Worm (Caenorhabditis elegans) whole organism, L1 larva: ENCODE results near the gene nhr-38.
A peak's percentile ranks its signal among the peaks of the same experiment; 100 is the strongest.

Source experiments
- C04F5.9 ChIP-seq: sonication (generic microtip); optimal IDR thresholded peaks from 2 replicates; lab custom pipeline; 2016; ENCODE audit warnings: missing genetic modification characterization, missing compliant biosample characterization
- Y116A8C.19 ChIP-seq: sonication (generic microtip); optimal IDR thresholded peaks from 2 replicates; lab custom pipeline; 2016; ENCODE audit warnings: missing compliant biosample characterization, missing genetic modification characterization, borderline replicate concordance
- aha-1 ChIP-seq: fragments of 150-350 bp; optimal IDR thresholded peaks from 2 replicates; lab custom pipeline; 2014; ENCODE audit warnings: missing biosample characterization, missing genetic modification characterization
- aly-2 ChIP-seq: fragments of 150-350 bp; optimal IDR thresholded peaks from 2 replicates; lab custom pipeline; 2014; ENCODE audit warnings: missing biosample characterization, missing genetic modification characterization
- ceh-8 ChIP-seq: fragments of 200-800 bp; sonication (Bioruptor generic); optimal IDR thresholded peaks from 2 replicates; lab custom pipeline; 2018; ENCODE audit warnings: mild to moderate bottlenecking, missing genetic modification characterization, moderate library complexity, missing compliant biosample characterization
- ceh-82 ChIP-seq, 3 experiments: fragments of 150-350 bp in 1 of 3; sonication (generic microtip) in 2 of 3; optimal IDR thresholded peaks; 2 replicates each; lab custom pipeline; 2014 to 2017; ENCODE audit warnings: missing biosample characterization in 3 of 3, missing genetic modification characterization in 3 of 3
- ceh-90 ChIP-seq: sonication (generic microtip); optimal IDR thresholded peaks from 2 replicates; lab custom pipeline; 2016; ENCODE audit warnings: missing genetic modification characterization, missing compliant biosample characterization
- dpl-1 ChIP-seq, 3 experiments: fragments of 150-350 bp in 2 of 3; sonication (generic microtip) in 1 of 3; optimal IDR thresholded peaks; 2 replicates each; lab custom pipeline; 2014 to 2017; ENCODE audit warnings: missing biosample characterization in 3 of 3, missing genetic modification characterization in 3 of 3, missing genetic modification reagents in 3 of 3
- dsc-1 ChIP-seq: sonication (generic microtip); optimal IDR thresholded peaks from 2 replicates; lab custom pipeline; 2016; ENCODE audit warnings: mild to moderate bottlenecking, missing genetic modification characterization, missing compliant biosample characterization
- efl-3 ChIP-seq: fragments of 200-800 bp; sonication (Bioruptor generic); optimal IDR thresholded peaks from 2 replicates; lab custom pipeline; 2018; ENCODE audit warnings: mild to moderate bottlenecking, missing genetic modification characterization, missing compliant biosample characterization
- egl-13 ChIP-seq: sonication (generic microtip); optimal IDR thresholded peaks from 2 replicates; lab custom pipeline; 2016; ENCODE audit warnings: missing genotype, missing genetic modification reagents, missing genetic modification characterization, missing compliant biosample characterization
- elt-2 ChIP-seq: sonication (generic microtip); optimal IDR thresholded peaks from 2 replicates; lab custom pipeline; 2016; ENCODE audit warnings: missing genetic modification characterization, mild to moderate bottlenecking, inconsistent platforms, missing compliant biosample characterization, missing genetic modification reagents
- ets-5 ChIP-seq: fragments of 200-800 bp; sonication (Bioruptor generic); IDR thresholded peaks from 2 replicates; pipeline ENCODE4 v1.3.6; 2022; ENCODE audit warnings: missing genetic modification characterization, missing compliant biosample characterization
- fkh-8 ChIP-seq: sonication (generic microtip); optimal IDR thresholded peaks from 2 replicates; lab custom pipeline; 2016; ENCODE audit warnings: mild to moderate bottlenecking, missing genetic modification characterization, missing compliant biosample characterization
- fos-1 ChIP-seq: fragments of 150-350 bp; optimal IDR thresholded peaks from 2 replicates; lab custom pipeline; 2014; ENCODE audit warnings: missing biosample characterization, missing genetic modification characterization
- grh-1 ChIP-seq: fragments of 200-800 bp; sonication (Bioruptor generic); IDR thresholded peaks from 2 replicates; pipeline ENCODE4 v1.3.6; 2022; ENCODE audit warnings: missing genetic modification reagents, missing genetic modification characterization, missing compliant biosample characterization
- hlh-4 ChIP-seq: sonication (generic microtip); optimal IDR thresholded peaks from 2 replicates; lab custom pipeline; 2016; ENCODE audit warnings: mild to moderate bottlenecking, missing genetic modification characterization, missing compliant biosample characterization
- isw-1 ChIP-seq: fragments of 200-800 bp; sonication (Bioruptor generic); IDR thresholded peaks from 2 replicates; pipeline ENCODE4 v1.3.6; 2022; ENCODE audit warnings: missing genetic modification characterization, missing compliant biosample characterization
- jun-1 ChIP-seq: fragments of 150-350 bp; optimal IDR thresholded peaks from 2 replicates; lab custom pipeline; 2014; ENCODE audit warnings: missing biosample characterization, missing genetic modification reagents, missing genetic modification characterization
- lin-13 ChIP-seq: fragments of 150-350 bp; optimal IDR thresholded peaks from 2 replicates; lab custom pipeline; 2014; ENCODE audit warnings: missing biosample characterization, missing genetic modification reagents, missing genetic modification characterization
- lin-15B ChIP-seq: fragments of 150-350 bp; sonication (generic microtip); optimal IDR thresholded peaks from 3 replicates; lab custom pipeline; 2014; ENCODE audit warnings: missing biosample characterization, missing genetic modification characterization
- lin-35 ChIP-seq, 2 experiments: fragments of 150-350 bp; optimal IDR thresholded peaks; 2 replicates each; lab custom pipeline; 2014; ENCODE audit warnings: missing biosample characterization in 2 of 2, missing genetic modification characterization in 2 of 2, missing genetic modification reagents in 2 of 2
- lsy-2 ChIP-seq, 2 experiments: fragments of 150-350 bp; optimal IDR thresholded peaks; 2 replicates each; lab custom pipeline; 2014; ENCODE audit warnings: missing biosample characterization in 2 of 2, missing genetic modification characterization in 2 of 2
- mdl-1 ChIP-seq, 2 experiments: fragments of 150-350 bp; optimal IDR thresholded peaks; 2 replicates each; lab custom pipeline; 2014 to 2017; ENCODE audit warnings: missing biosample characterization in 2 of 2, missing genetic modification characterization in 2 of 2, inconsistent platforms in 1 of 2
- mep-1 ChIP-seq: fragments of 150-350 bp; optimal IDR thresholded peaks from 2 replicates; lab custom pipeline; 2014; ENCODE audit warnings: missing biosample characterization, missing genetic modification characterization
- nhr-11 ChIP-seq: fragments of 150-350 bp; optimal IDR thresholded peaks from 2 replicates; lab custom pipeline; 2014; ENCODE audit warnings: missing biosample characterization, missing genetic modification characterization
- nhr-19 ChIP-seq: fragments of 200-800 bp; sonication (Bioruptor generic); conservative IDR thresholded peaks from 2 replicates; pipeline ENCODE4 v1.3.6; 2022; ENCODE audit warnings: missing genetic modification characterization, missing compliant biosample characterization
- nhr-20 ChIP-seq: sonication (generic microtip); optimal IDR thresholded peaks from 2 replicates; lab custom pipeline; 2016; ENCODE audit warnings: mild to moderate bottlenecking, missing genetic modification characterization, missing compliant biosample characterization
- nhr-237 ChIP-seq: fragments of 150-350 bp; optimal IDR thresholded peaks from 2 replicates; lab custom pipeline; 2014; ENCODE audit warnings: missing biosample characterization, missing genetic modification characterization
- nhr-28 ChIP-seq: fragments of 150-350 bp; optimal IDR thresholded peaks from 2 replicates; lab custom pipeline; 2014; ENCODE audit warnings: missing biosample characterization, missing genetic modification characterization
- nhr-71 ChIP-seq: sonication (generic microtip); optimal IDR thresholded peaks from 2 replicates; lab custom pipeline; 2016; ENCODE audit warnings: mild to moderate bottlenecking, missing genetic modification characterization, moderate library complexity, missing compliant biosample characterization
- nhr-76 ChIP-seq: sonication (generic microtip); optimal IDR thresholded peaks from 2 replicates; lab custom pipeline; 2017; ENCODE audit warnings: missing biosample characterization, missing genetic modification characterization
- nhr-77 ChIP-seq: fragments of 150-350 bp; optimal IDR thresholded peaks from 2 replicates; lab custom pipeline; 2014; ENCODE audit warnings: missing biosample characterization, missing genetic modification characterization
- nhr-90 ChIP-seq: sonication (generic microtip); optimal IDR thresholded peaks from 2 replicates; lab custom pipeline; 2016; ENCODE audit warnings: mild to moderate bottlenecking, missing genetic modification characterization, missing compliant biosample characterization; ENCODE audit not compliant: poor library complexity
- pqm-1 ChIP-seq: sonication (generic microtip); optimal IDR thresholded peaks from 3 replicates; lab custom pipeline; 2017; ENCODE audit warnings: missing biosample characterization, missing genetic modification characterization
- rnt-1 ChIP-seq: sonication (generic microtip); optimal IDR thresholded peaks from 2 replicates; lab custom pipeline; 2016; ENCODE audit warnings: mild to moderate bottlenecking, missing genetic modification characterization, moderate library complexity, missing compliant biosample characterization
- skn-1 ChIP-seq: fragments of 150-350 bp; optimal IDR thresholded peaks from 2 replicates; lab custom pipeline; 2014; ENCODE audit warnings: missing biosample characterization, missing genetic modification characterization
- snpc-4 ChIP-seq: fragments of 150-350 bp; optimal IDR thresholded peaks from 2 replicates; lab custom pipeline; 2014; ENCODE audit warnings: missing biosample characterization, missing genetic modification characterization
- snu-23 ChIP-seq: sonication (generic microtip); optimal IDR thresholded peaks from 2 replicates; lab custom pipeline; 2016; ENCODE audit warnings: missing genetic modification characterization, missing compliant biosample characterization
- sox-4 ChIP-seq: sonication (generic microtip); optimal IDR thresholded peaks from 2 replicates; lab custom pipeline; 2016; ENCODE audit warnings: missing genetic modification characterization, missing compliant biosample characterization
- sptf-1 ChIP-seq: fragments of 150-350 bp; optimal IDR thresholded peaks from 2 replicates; lab custom pipeline; 2014; ENCODE audit warnings: missing biosample characterization, missing genetic modification characterization
- swsn-7 ChIP-seq: sonication (generic microtip); optimal IDR thresholded peaks from 2 replicates; lab custom pipeline; 2016; ENCODE audit warnings: missing genetic modification characterization, missing compliant biosample characterization
- unc-130 ChIP-seq: fragments of 150-350 bp; optimal IDR thresholded peaks from 2 replicates; lab custom pipeline; 2017; ENCODE audit warnings: missing biosample characterization, missing genetic modification characterization, inconsistent platforms
- unc-62 ChIP-seq: fragments of 150-350 bp; optimal IDR thresholded peaks from 2 replicates; lab custom pipeline; 2014; ENCODE audit warnings: missing biosample characterization, missing genetic modification reagents, missing genetic modification characterization
- unc-98 ChIP-seq: fragments of 200-800 bp; sonication (Bioruptor generic); IDR thresholded peaks from 2 replicates; pipeline ENCODE4 v1.3.6; 2022; ENCODE audit warnings: missing genetic modification characterization, missing compliant biosample characterization
- zag-1 ChIP-seq: fragments of 150-350 bp; optimal IDR thresholded peaks from 2 replicates; lab custom pipeline; 2014; ENCODE audit warnings: missing biosample characterization, missing genetic modification characterization
- ztf-4 ChIP-seq: fragments of 150-350 bp; optimal IDR thresholded peaks from 2 replicates; lab custom pipeline; 2014; ENCODE audit warnings: missing biosample characterization, missing genetic modification characterization

nhr-38 gene

ce11 chrIV:9706704-9707197 lies 3.2 kb upstream of the nhr-38 start, which contains the start of the genes dcaf-1 and dph-3 (continued):
- TF ChIP-seq fkh-8 (no peak), sptf-1 (tag; lab: Kevin White, UChicago) (no peak), Y116A8C.19 (tag; lab: Kevin White, UChicago) (no peak), jun-1 (no peak), nhr-71 (tag; lab: Kevin White, UChicago) (peak; percentile 59), swsn-7 (tag; lab: Kevin White, UChicago) (peak; percentile 35), hlh-4 (tag; lab: Kevin White, UChicago) (no peak), nhr-11 (tag; lab: Kevin White, UChicago) (no peak), nhr-76 (tag; lab: Kevin White, UChicago) (no peak), egl-13 (tag; lab: Kevin White, UChicago) (no peak), mep-1 (tag; lab: Kevin White, UChicago) (peak; percentile 73), lin-13 (no peak), rnt-1 (tag; lab: Kevin White, UChicago) (no peak), snu-23 (GFP tag; lab: Kevin White, UChicago) (peak; percentile 57), efl-3 (no peak), aha-1 (tag; lab: Kevin White, UChicago) (no peak), nhr-77 (tag; lab: Kevin White, UChicago) (no peak), lsy-2 (tag; optimal IDR thresholded peaks at IDR 0.05; lab: Kevin White, UChicago) (peak; percentile 96 to 99), nhr-19 (GFP tag; lab: Robert Waterston, UW) (no peak), nhr-237 (tag; lab: Kevin White, UChicago) (no peak), skn-1 (peak; percentile 45), grh-1 (no peak), nhr-28 (tag; lab: Kevin White, UChicago) (no peak), unc-62 (GFP tag; lab: Kevin White, UChicago) (no peak), ztf-4 (no peak), aly-2 (tag; lab: Kevin White, UChicago) (no peak), dpl-1 (GFP tag; optimal IDR thresholded peaks at IDR 0.05; lab: Kevin White, UChicago) (peak; percentile 34 to 68 (median 51)), ceh-90 (tag; lab: Kevin White, UChicago) (no peak), sox-4 (tag; lab: Kevin White, UChicago) (no peak), elt-2 (tag; lab: Kevin White, UChicago) (no peak), lin-15B (tag; lab: Kevin White, UChicago) (peak; percentile 3), ceh-82 (tag; optimal IDR thresholded peaks at IDR 0.05; lab: Kevin White, UChicago) (peak in 2 of 3 experiments; percentile 23 to 35), lin-35 (GFP tag; optimal IDR thresholded peaks at IDR 0.05; lab: Kevin White, UChicago) (peak; percentile 50 to 65), snpc-4 (tag; lab: Kevin White, UChicago) (no peak), zag-1 (tag; lab: Kevin White, UChicago) (no peak), isw-1 (GFP tag; lab: Robert Waterston, UW) (peak; percentile 17; the same call in 1 of the 2 replicates), nhr-90 (tag; lab: Kevin White, UChicago) (peak; percentile 4), nhr-20 (tag; lab: Kevin White, UChicago) (peak; percentile 32), C04F5.9 (tag; lab: Kevin White, UChicago) (no peak), unc-130 (tag; lab: Kevin White, UChicago) (no peak)

DNA sequence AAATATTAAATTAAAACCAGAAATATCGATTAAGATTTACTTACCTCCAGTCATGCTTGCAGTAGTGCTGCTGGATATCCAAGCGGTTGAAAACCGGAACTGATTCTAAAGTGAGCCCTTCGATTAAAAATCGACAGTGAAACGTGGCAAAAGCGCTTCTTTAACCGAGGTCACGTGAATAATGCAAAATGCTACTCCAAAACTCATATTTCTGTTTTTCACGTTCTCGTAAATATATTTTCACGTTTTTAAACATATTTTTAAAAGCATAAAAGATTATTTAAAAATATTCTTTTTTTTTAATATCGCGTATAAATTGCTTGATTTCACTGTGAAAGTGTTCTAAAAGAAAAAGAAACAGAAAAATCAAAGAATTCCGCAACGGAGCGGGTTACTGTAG lies 782 bp upstream of the nhr-38 start, which contains the start of gene ant-1.3:
Gene ant-1.3, minus strand, starts transcription at position 101 of the 400 bp plus-strand sequence.
- no peak for TF ChIP-seq fos-1 (tag; lab: Kevin White, UChicago)
- TF ChIP-seq ets-5 (GFP tag; lab: Robert Waterston, UW) = no peak
- no peak for TF ChIP-seq ceh-8 (GFP tag; lab: Kevin White, UChicago)
- TF ChIP-seq unc-98 = no peak
- no peak for TF ChIP-seq pqm-1
- TF ChIP-seq ztf-4 = no peak
- TF ChIP-seq mdl-1 (tag; optimal IDR thresholded peaks at IDR 0.05; lab: Kevin White, UChicago) = no peak
- TF ChIP-seq dsc-1 (tag; lab: Kevin White, UChicago) = no peak
- TF ChIP-seq, all 84 proteins: peak for 0
